Worm (Caenorhabditis elegans) whole organism, young adult: ENCODE measurements around the gene M176.10.

ENCODE experiments used
- D2030.7 ChIP-seq: fragments of 200-800 bp; sonication (Bioruptor generic); IDR thresholded peaks from 2 replicates; pipeline ENCODE4 v1.3.6; 2022; ENCODE audit warnings: missing genetic modification reagents, missing genetic modification characterization, missing compliant biosample characterization
- F10E7.11 ChIP-seq: sonication (generic microtip); optimal IDR thresholded peaks from 2 replicates; lab custom pipeline; 2017; ENCODE audit warnings: mild to moderate bottlenecking, missing genetic modification characterization, moderate library complexity, missing compliant biosample characterization
- F22D6.2 ChIP-seq: sonication (generic microtip); optimal IDR thresholded peaks from 2 replicates; lab custom pipeline; 2016; ENCODE audit warnings: mild to moderate bottlenecking, missing genetic modification characterization, missing compliant biosample characterization
- F55B11.4 ChIP-seq: sonication (generic microtip); optimal IDR thresholded peaks from 2 replicates; lab custom pipeline; 2016; ENCODE audit warnings: missing compliant biosample characterization, missing genetic modification characterization, borderline replicate concordance; ENCODE audit not compliant: insufficient read depth
- Y53G8AR.9 ChIP-seq: fragments of 200-800 bp; sonication (Bioruptor generic); conservative IDR thresholded peaks from 2 replicates; pipeline ENCODE4 v1.3.6; 2022; ENCODE audit warnings: missing genetic modification reagents, missing genetic modification characterization, missing compliant biosample characterization
- Y95B8A.8 ChIP-seq: fragments of 200-800 bp; sonication (Bioruptor generic); IDR thresholded peaks from 2 replicates; pipeline ENCODE4 v1.3.6; 2022; ENCODE audit warnings: missing genetic modification reagents, missing genetic modification characterization, missing compliant biosample characterization
- aptf-2 ChIP-seq: fragments of 200-800 bp; sonication (Bioruptor generic); conservative IDR thresholded peaks from 2 replicates; pipeline ENCODE4 v1.3.6; 2022; ENCODE audit warnings: missing genetic modification reagents, missing genetic modification characterization, missing compliant biosample characterization
- attf-3 ChIP-seq: fragments of 200-800 bp; sonication (Bioruptor generic); conservative IDR thresholded peaks from 2 replicates; pipeline ENCODE4 v1.3.6; 2022; ENCODE audit warnings: missing genetic modification reagents, missing genetic modification characterization, missing compliant biosample characterization
- bed-1 ChIP-seq: fragments of 200-800 bp; sonication (Bioruptor generic); IDR thresholded peaks from 2 replicates; pipeline ENCODE4 v1.3.6; 2022; ENCODE audit warnings: missing genetic modification reagents, missing genetic modification characterization, missing compliant biosample characterization
- bed-2 ChIP-seq: fragments of 200-800 bp; sonication (Bioruptor generic); IDR thresholded peaks from 2 replicates; pipeline ENCODE4 v1.3.6; 2022; ENCODE audit warnings: missing genetic modification reagents, missing genetic modification characterization, missing compliant biosample characterization
- ceh-40 ChIP-seq: fragments of 200-800 bp; sonication (Bioruptor generic); IDR thresholded peaks from 2 replicates; pipeline ENCODE4 v1.3.6; 2022; ENCODE audit warnings: missing genetic modification characterization, missing compliant biosample characterization
- ceh-91 ChIP-seq: fragments of 200-800 bp; sonication (Bioruptor generic); IDR thresholded peaks from 2 replicates; pipeline ENCODE4 v1.3.6; 2022; ENCODE audit warnings: missing genetic modification reagents, missing genetic modification characterization, missing compliant biosample characterization
- egl-18 ChIP-seq: fragments of 200-800 bp; sonication (Bioruptor generic); IDR thresholded peaks from 2 replicates; pipeline ENCODE4 v1.3.6; 2022; ENCODE audit warnings: missing genetic modification reagents, missing genetic modification characterization, missing compliant biosample characterization
- egl-44 ChIP-seq: fragments of 200-800 bp; sonication (Bioruptor generic); IDR thresholded peaks from 2 replicates; pipeline ENCODE4 v1.3.6; 2022; ENCODE audit warnings: missing genetic modification reagents, missing genetic modification characterization, missing compliant biosample characterization
- ets-4 ChIP-seq: fragments of 200-800 bp; sonication (Bioruptor generic); optimal IDR thresholded peaks from 2 replicates; lab custom pipeline; 2018; ENCODE audit warnings: mild to moderate bottlenecking, missing genetic modification characterization, missing compliant biosample characterization
- him-1 ChIP-seq: sonication (generic microtip); optimal IDR thresholded peaks from 2 replicates; lab custom pipeline; 2016; ENCODE audit warnings: missing genotype, missing genetic modification reagents, missing genetic modification characterization, missing compliant biosample characterization
- hlh-26 ChIP-seq: fragments of 200-800 bp; sonication (Bioruptor generic); conservative IDR thresholded peaks from 2 replicates; pipeline ENCODE4 v1.3.6; 2022; ENCODE audit warnings: missing genetic modification reagents, missing genetic modification characterization, missing compliant biosample characterization
- hmg-20 ChIP-seq: fragments of 200-800 bp; sonication (Bioruptor generic); IDR thresholded peaks from 2 replicates; pipeline ENCODE4 v1.3.6; 2022; ENCODE audit warnings: missing genetic modification reagents, missing genetic modification characterization, missing compliant biosample characterization
- lin-54 ChIP-seq: fragments of 200-800 bp; sonication (Bioruptor generic); optimal IDR thresholded peaks from 2 replicates; lab custom pipeline; 2018; ENCODE audit warnings: mild to moderate bottlenecking, missing genetic modification characterization, missing compliant biosample characterization
- lir-1 ChIP-seq: fragments of 200-800 bp; sonication (Bioruptor generic); conservative IDR thresholded peaks from 2 replicates; pipeline ENCODE4 v1.3.6; 2022; ENCODE audit warnings: missing genetic modification reagents, missing genetic modification characterization, missing compliant biosample characterization
- mxl-1 ChIP-seq: sonication (generic microtip); optimal IDR thresholded peaks from 2 replicates; lab custom pipeline; 2016; ENCODE audit warnings: missing genetic modification characterization, missing compliant biosample characterization
- nhr-179 ChIP-seq: sonication (generic microtip); optimal IDR thresholded peaks from 2 replicates; lab custom pipeline; 2016; ENCODE audit warnings: mild to moderate bottlenecking, missing genetic modification characterization, missing compliant biosample characterization
- nhr-80 ChIP-seq: sonication (generic microtip); optimal IDR thresholded peaks from 2 replicates; lab custom pipeline; 2016; ENCODE audit warnings: missing genetic modification characterization, missing compliant biosample characterization
- pbrm-1 ChIP-seq: fragments of 200-800 bp; sonication (Bioruptor generic); IDR thresholded peaks from 2 replicates; pipeline ENCODE4 v1.3.6; 2022; ENCODE audit warnings: missing genetic modification reagents, missing genetic modification characterization, missing compliant biosample characterization
- rec-8 ChIP-seq, 2 experiments: sonication (generic microtip); optimal IDR thresholded peaks; 2 replicates each; lab custom pipeline; 2016; ENCODE audit warnings: mild to moderate bottlenecking in 2 of 2, missing genetic modification characterization in 2 of 2, missing genetic modification reagents in 2 of 2, missing genotype in 2 of 2, missing biosample characterization in 1 of 2, missing compliant biosample characterization in 1 of 2, moderate library complexity in 1 of 2
- repo-1 ChIP-seq: sonication (generic microtip); optimal IDR thresholded peaks from 2 replicates; lab custom pipeline; 2017; ENCODE audit warnings: mild to moderate bottlenecking, missing genetic modification characterization, missing compliant biosample characterization
- rpc-1 ChIP-seq, 2 experiments: fragments of 150-350 bp in 1 of 2; sonication (generic microtip) in 1 of 2; optimal IDR thresholded peaks; 2 replicates each; lab custom pipeline; 2014 to 2018; ENCODE audit warnings: missing biosample characterization in 1 of 2, missing genetic modification characterization in 1 of 2, missing genetic modification reagents in 1 of 2, missing genotype in 1 of 2
- sdz-38 ChIP-seq: sonication (generic microtip); optimal IDR thresholded peaks from 2 replicates; lab custom pipeline; 2016; ENCODE audit warnings: missing genotype, missing genetic modification characterization, missing compliant biosample characterization
- somi-1 ChIP-seq: fragments of 200-800 bp; sonication (Bioruptor generic); optimal IDR thresholded peaks from 2 replicates; lab custom pipeline; 2018; ENCODE audit warnings: mild to moderate bottlenecking, missing genetic modification characterization, missing compliant biosample characterization
- tbx-9 ChIP-seq: sonication (generic microtip); optimal IDR thresholded peaks from 2 replicates; lab custom pipeline; 2016; ENCODE audit warnings: borderline replicate concordance, missing genetic modification characterization, inconsistent platforms, missing compliant biosample characterization
- zfh-2 ChIP-seq: fragments of 200-800 bp; sonication (Bioruptor generic); conservative IDR thresholded peaks from 2 replicates; pipeline ENCODE4 v1.3.6; 2022; ENCODE audit warnings: missing genetic modification reagents, missing genetic modification characterization, missing compliant biosample characterization
- ztf-25 ChIP-seq: fragments of 200-800 bp; sonication (Bioruptor generic); IDR thresholded peaks from 2 replicates; pipeline ENCODE4 v1.3.6; 2022; ENCODE audit warnings: missing genetic modification reagents, missing genetic modification characterization, missing compliant biosample characterization
- ztf-26 ChIP-seq: sonication (generic microtip); optimal IDR thresholded peaks from 2 replicates; lab custom pipeline; 2017; ENCODE audit warnings: missing genetic modification characterization, missing compliant biosample characterization
- ztf-3 ChIP-seq: fragments of 200-800 bp; sonication (Bioruptor generic); optimal IDR thresholded peaks from 2 replicates; lab custom pipeline; 2018; ENCODE audit warnings: mild to moderate bottlenecking, missing genetic modification characterization, missing compliant biosample characterization

Gene M176.10

ce11 chrII:9426076-9426475, at the start of gene M176.10:
TSS of gene M176.10 (minus strand) at chrII:9426176.
- TF ChIP-seq nhr-179 (no peak), ztf-3 (no peak), him-1 (tag; lab: Kevin White, UChicago) (no peak), bed-1 (GFP tag; lab: Robert Waterston, UW) (no peak), ceh-40 (GFP tag; lab: Robert Waterston, UW) (no peak), tbx-9 (tag; lab: Kevin White, UChicago) (no peak), egl-18 (GFP tag; lab: Robert Waterston, UW) (no peak), ztf-26 (tag; lab: Kevin White, UChicago) (no peak), ets-4 (no peak), egl-44 (no peak), pbrm-1 (GFP tag; lab: Robert Waterston, UW) (no peak), D2030.7 (GFP tag; lab: Robert Waterston, UW) (no peak)
- TF ChIP-seq, all 124 proteins: peak for 0

ce11 chrII:9474367-9475105, 48.6 kb upstream of the M176.10 start, which contains the start of the genes chil-25 and chil-26:
TSS of gene chil-25 (minus strand) at chrII:9474467.
TSS of gene chil-26 (plus strand) at chrII:9475055.
- TF ChIP-seq ztf-25 (GFP tag; lab: Robert Waterston, UW) (no peak), rpc-1 (optimal IDR thresholded peaks at IDR 0.05; lab: Kevin White, UChicago) (no peak), rpc-1 (tag; optimal IDR thresholded peaks at IDR 0.05; lab: Kevin White, UChicago) (no peak), F10E7.11 (no peak), bed-2 (no peak), somi-1 (no peak)
- TF ChIP-seq, all 124 proteins: peak for 0

- TF ChIP-seq repo-1 (tag; lab: Kevin White, UChicago) (no peak), ztf-3 (no peak), F10E7.11 (no peak), lin-54 (no peak), ceh-91 (no peak), F55B11.4 (tag; lab: Kevin White, UChicago) (no peak), attf-3 (no peak), aptf-2 (GFP tag; lab: Robert Waterston, UW) (no peak), rec-8 (tag; optimal IDR thresholded peaks at IDR 0.05; lab: Kevin White, UChicago) (no peak), hmg-20 (GFP tag; lab: Robert Waterston, UW) (no peak), Y53G8AR.9 (GFP tag; lab: Robert Waterston, UW) (no peak), sdz-38 (tag; lab: Kevin White, UChicago) (no peak), F22D6.2 (tag; lab: Kevin White, UChicago) (no peak), lir-1 (GFP tag; lab: Robert Waterston, UW) (no peak), zfh-2 (no peak), mxl-1 (no peak), hlh-26 (GFP tag; lab: Robert Waterston, UW) (no peak)
Measured at ce11 chrII:9470027-9470426, 44.1 kb upstream of the M176.10 start, which contains the start of gene T19H5.6. TSS of gene T19H5.6 (minus strand) at chrII:9470221.

DNA sequence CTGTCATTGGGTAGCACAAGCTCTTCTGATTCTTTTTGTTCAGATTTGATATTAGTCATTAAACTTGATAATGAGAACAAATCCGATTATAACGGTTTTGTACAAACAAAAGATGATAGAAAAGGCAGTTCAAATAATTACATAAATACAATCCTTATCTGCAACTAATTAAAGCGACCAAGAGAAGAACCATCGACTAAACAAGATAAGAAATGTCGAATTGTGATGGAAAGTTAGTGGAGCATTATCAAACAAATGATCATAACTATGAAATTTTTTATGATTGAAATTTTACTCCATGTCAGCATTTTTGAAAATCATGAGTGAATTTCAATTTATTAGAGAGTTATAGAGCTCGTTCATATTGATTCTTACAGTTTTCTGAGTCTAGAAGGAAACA, 42.4 kb upstream of the M176.10 start, which contains the start of gene chil-23:
Gene chil-23, minus strand, starts transcription at position 198 of the 400 bp plus-strand sequence.
- peak; percentile 85 for TF ChIP-seq nhr-80 (tag; lab: Kevin White, UChicago)
- TF ChIP-seq Y95B8A.8 (GFP tag; lab: Robert Waterston, UW) = no peak
- TF ChIP-seq, all 124 proteins: peak for 1
